Fruit fly (Drosophila melanogaster) whole organism, embryonic: Measurements from ENCODE around the gene Jarid2.

ENCODE experiments used
- CG12071 ChIP-seq: fragments of 200-800 bp; sonication (Bioruptor generic); optimal IDR thresholded peaks from 3 replicates; lab custom pipeline; 2018; ENCODE audit warnings: missing biosample characterization, mild to moderate bottlenecking, missing genetic modification characterization
- CG13775 ChIP-seq: fragments of 200-800 bp; sonication (Bioruptor generic); optimal IDR thresholded peaks from 3 replicates; lab custom pipeline; 2017; ENCODE audit warnings: missing biosample characterization, mild to moderate bottlenecking, missing genetic modification characterization
- CG14441 ChIP-seq: fragments of 200-800 bp; sonication (Bioruptor generic); IDR thresholded peaks from 2 replicates; pipeline ENCODE4 v1.3.6; 2022; ENCODE audit warnings: missing biosample characterization, missing genetic modification characterization
- CG14667 ChIP-seq: fragments of 200-800 bp; sonication (Bioruptor generic); IDR thresholded peaks from 2 replicates; pipeline ENCODE4 v1.3.6; 2022; ENCODE audit warnings: missing biosample characterization, missing genetic modification characterization
- CG14710 ChIP-seq: fragments of 200-800 bp; sonication (Bioruptor generic); optimal IDR thresholded peaks from 3 replicates; lab custom pipeline; 2019; ENCODE audit warnings: missing biosample characterization, mild to moderate bottlenecking, missing genetic modification characterization, moderate library complexity
- CG1529 ChIP-seq: fragments of 200-800 bp; sonication (Bioruptor generic); optimal IDR thresholded peaks from 3 replicates; lab custom pipeline; 2018; ENCODE audit warnings: missing biosample characterization, missing genetic modification characterization
- CG16863 ChIP-seq: fragments of 200-800 bp; sonication (Bioruptor generic); optimal IDR thresholded peaks from 3 replicates; lab custom pipeline; 2016; ENCODE audit warnings: missing biosample characterization, missing genetic modification characterization
- CG18011 ChIP-seq: fragments of 200-800 bp; sonication (Bioruptor generic); optimal IDR thresholded peaks from 2 replicates; lab custom pipeline; 2017; ENCODE audit warnings: missing biosample characterization, missing genetic modification characterization, mild to moderate bottlenecking, moderate library complexity, missing genotype
- CG3407 ChIP-seq: fragments of 200-800 bp; sonication (Bioruptor generic); optimal IDR thresholded peaks from 2 replicates; lab custom pipeline; 2018; ENCODE audit warnings: missing biosample characterization, mild to moderate bottlenecking, missing genetic modification characterization
- CG34224 ChIP-seq: fragments of 200-800 bp; sonication (Bioruptor generic); IDR thresholded peaks from 3 replicates; pipeline ENCODE4 v1.3.6; 2022; ENCODE audit warnings: missing biosample characterization, missing genetic modification characterization; ENCODE audit not compliant: partially characterized antibody
- CG4707 ChIP-seq: fragments of 200-800 bp; sonication (Bioruptor generic); optimal IDR thresholded peaks from 2 replicates; lab custom pipeline; 2018; ENCODE audit warnings: missing biosample characterization, mild to moderate bottlenecking, missing genetic modification characterization, moderate library complexity
- CG4730 ChIP-seq: fragments of 200-800 bp; sonication (Bioruptor generic); IDR thresholded peaks from 2 replicates; pipeline ENCODE4 v1.3.6; 2022; ENCODE audit warnings: missing biosample characterization, missing genetic modification characterization
- CG6689 ChIP-seq: fragments of 200-800 bp; sonication (Bioruptor generic); IDR thresholded peaks from 2 replicates; pipeline ENCODE4 v1.3.6; 2022; ENCODE audit warnings: missing biosample characterization, missing genetic modification characterization
- CG8388 ChIP-seq: fragments of 200-800 bp; sonication (Bioruptor generic); optimal IDR thresholded peaks from 2 replicates; lab custom pipeline; 2019; ENCODE audit warnings: missing biosample characterization, mild to moderate bottlenecking, missing genetic modification characterization, moderate library complexity
- CG9437 ChIP-seq: fragments of 200-800 bp; sonication (Bioruptor generic); optimal IDR thresholded peaks from 2 replicates; lab custom pipeline; 2018; ENCODE audit warnings: missing biosample characterization, mild to moderate bottlenecking, missing genetic modification characterization
- CG9876 ChIP-seq: fragments of 200-800 bp; sonication (Bioruptor generic); optimal IDR thresholded peaks from 2 replicates; lab custom pipeline; 2016; ENCODE audit warnings: missing biosample characterization, missing genetic modification characterization
- CrebB ChIP-seq: fragments of 200-800 bp; sonication (Bioruptor generic); optimal IDR thresholded peaks from 3 replicates; lab custom pipeline; 2018; ENCODE audit warnings: missing biosample characterization, mild to moderate bottlenecking, missing genetic modification characterization
- Dfd ChIP-seq, 2 experiments: fragments of >200 bp; optimal IDR thresholded peaks; 2 replicates each; lab custom pipeline; 2017; ENCODE audit warnings: missing biosample characterization in 2 of 2, missing genetic modification characterization in 2 of 2
- Dip3 ChIP-seq: fragments of 200-800 bp; sonication (Bioruptor generic); optimal IDR thresholded peaks from 3 replicates; lab custom pipeline; 2016; ENCODE audit warnings: missing biosample characterization, missing genetic modification characterization
- Dll ChIP-seq: fragments of 200-800 bp; sonication (Bioruptor generic); IDR thresholded peaks from 4 replicates; pipeline ENCODE4 v1.3.6; 2022; ENCODE audit warnings: missing biosample characterization, missing genetic modification characterization; ENCODE audit not compliant: partially characterized antibody
- Elba2 ChIP-seq: fragments of 200-800 bp; sonication (Bioruptor generic); optimal IDR thresholded peaks from 3 replicates; lab custom pipeline; 2016; ENCODE audit warnings: missing biosample characterization, missing genetic modification characterization
- H15 ChIP-seq: fragments of 200-800 bp; sonication (Bioruptor generic); IDR thresholded peaks from 3 replicates; pipeline ENCODE4 v1.3.6; 2022; ENCODE audit warnings: missing biosample characterization, missing genetic modification characterization
- H2.0 ChIP-seq: fragments of 200-800 bp; sonication (Bioruptor generic); IDR thresholded peaks from 2 replicates; pipeline ENCODE4 v1.3.6; 2022; ENCODE audit warnings: missing biosample characterization, missing genetic modification characterization
- HLH54F ChIP-seq: fragments of 200-800 bp; sonication (Bioruptor generic); optimal IDR thresholded peaks from 3 replicates; lab custom pipeline; 2016; ENCODE audit warnings: missing biosample characterization, missing genetic modification characterization
- MTF-1 ChIP-seq: fragments of 200-800 bp; sonication (Bioruptor generic); optimal IDR thresholded peaks from 2 replicates; lab custom pipeline; 2018; ENCODE audit warnings: missing biosample characterization, mild to moderate bottlenecking, missing genetic modification characterization, borderline replicate concordance
- NC2α ChIP-seq: fragments of 200-800 bp; sonication (Bioruptor generic); optimal IDR thresholded peaks from 2 replicates; lab custom pipeline; 2016; ENCODE audit warnings: missing biosample characterization, missing genetic modification characterization
- Nf-YA ChIP-seq: fragments of 200-800 bp; sonication (Bioruptor generic); IDR thresholded peaks from 2 replicates; pipeline ENCODE4 v1.3.6; 2022; ENCODE audit warnings: missing biosample characterization, missing genetic modification characterization
- Scr ChIP-seq: fragments of 200-800 bp; sonication (Bioruptor generic); IDR thresholded peaks from 2 replicates; pipeline ENCODE4 v1.3.6; 2022; ENCODE audit warnings: missing biosample characterization, missing genetic modification characterization; ENCODE audit not compliant: partially characterized antibody
- Sox100B ChIP-seq: fragments of 200-800 bp; sonication (Bioruptor generic); optimal IDR thresholded peaks from 3 replicates; lab custom pipeline; 2018; ENCODE audit warnings: missing biosample characterization, mild to moderate bottlenecking, missing genetic modification characterization
- Sry-δ ChIP-seq: fragments of 200-800 bp; sonication (Bioruptor generic); optimal IDR thresholded peaks from 2 replicates; lab custom pipeline; 2016; ENCODE audit warnings: missing biosample characterization, missing genetic modification characterization
- TFAM ChIP-seq: fragments of 200-800 bp; sonication (Bioruptor generic); optimal IDR thresholded peaks from 2 replicates; lab custom pipeline; 2017; ENCODE audit warnings: missing biosample characterization, missing genetic modification characterization, inconsistent platforms
- Tbp ChIP-seq: fragments of >200 bp; optimal IDR thresholded peaks from 2 replicates; lab custom pipeline; 2018; ENCODE audit warnings: missing biosample characterization, missing genetic modification characterization
- al ChIP-seq: fragments of 200-800 bp; sonication (Bioruptor generic); IDR thresholded peaks from 2 replicates; pipeline ENCODE4 v1.3.6; 2022; ENCODE audit warnings: missing biosample characterization, missing genetic modification characterization
- aop ChIP-seq: fragments of 200-800 bp; sonication (Bioruptor generic); IDR thresholded peaks from 2 replicates; pipeline ENCODE4 v1.3.6; 2022; ENCODE audit warnings: missing biosample characterization, missing genetic modification characterization
- az2 ChIP-seq: fragments of 200-800 bp; sonication (Bioruptor generic); optimal IDR thresholded peaks from 3 replicates; lab custom pipeline; 2016; ENCODE audit warnings: missing biosample characterization, missing genetic modification characterization
- bab2 ChIP-seq: fragments of 200-800 bp; sonication (Bioruptor generic); optimal IDR thresholded peaks from 2 replicates; lab custom pipeline; 2016; ENCODE audit warnings: missing biosample characterization, missing genetic modification characterization
- chif ChIP-seq, 2 experiments: fragments of 200-800 bp; sonication (Bioruptor generic); optimal IDR thresholded peaks; 3 replicates each; lab custom pipeline; 2016; ENCODE audit warnings: missing biosample characterization in 2 of 2, missing genetic modification characterization in 2 of 2
- chn ChIP-seq: fragments of 200-800 bp; sonication (Bioruptor generic); optimal IDR thresholded peaks from 2 replicates; lab custom pipeline; 2016; ENCODE audit warnings: missing biosample characterization, missing genetic modification characterization
- esg ChIP-seq: fragments of 200-800 bp; sonication (Bioruptor generic); conservative IDR thresholded peaks from 2 replicates; pipeline ENCODE4 v1.3.6; 2022; ENCODE audit warnings: missing biosample characterization, missing genetic modification characterization
- fu2 ChIP-seq: fragments of 200-800 bp; sonication (Bioruptor generic); optimal IDR thresholded peaks from 2 replicates; lab custom pipeline; 2016; ENCODE audit warnings: missing biosample characterization, missing genetic modification characterization
- h ChIP-seq: fragments of >200 bp; optimal IDR thresholded peaks from 2 replicates; lab custom pipeline; 2017
- inv ChIP-seq: fragments of 200-800 bp; sonication (Bioruptor generic); IDR thresholded peaks from 2 replicates; pipeline ENCODE4 v1.3.6; 2022; ENCODE audit warnings: missing biosample characterization, missing genetic modification characterization; ENCODE audit not compliant: partially characterized antibody
- kay ChIP-seq: fragments of 200-800 bp; sonication (Bioruptor generic); optimal IDR thresholded peaks from 2 replicates; lab custom pipeline; 2016; ENCODE audit warnings: missing biosample characterization, missing genetic modification characterization
- kni ChIP-seq: fragments of 200-800 bp; sonication (Bioruptor generic); optimal IDR thresholded peaks from 3 replicates; lab custom pipeline; 2017; ENCODE audit warnings: mild to moderate bottlenecking, missing biosample characterization, missing genetic modification reagents, missing genetic modification characterization
- luna ChIP-seq: fragments of 200-800 bp; sonication (Bioruptor generic); optimal IDR thresholded peaks from 2 replicates; lab custom pipeline; 2016; ENCODE audit warnings: missing biosample characterization, missing genetic modification characterization
- nerfin-2 ChIP-seq: fragments of 200-800 bp; sonication (Bioruptor generic); IDR thresholded peaks from 2 replicates; pipeline ENCODE4 v1.3.6; 2022; ENCODE audit warnings: missing biosample characterization, missing genetic modification characterization; ENCODE audit not compliant: partially characterized antibody
- nom ChIP-seq: fragments of 200-800 bp; sonication (Bioruptor generic); optimal IDR thresholded peaks from 2 replicates; lab custom pipeline; 2017; ENCODE audit warnings: missing biosample characterization, missing genetic modification characterization, mild to moderate bottlenecking, moderate library complexity, missing genetic modification reagents
- sc ChIP-seq, 3 experiments: fragments of >200 bp in 2 of 3; fragments of 200-800 bp in 1 of 3; sonication (Bioruptor generic) in 1 of 3; optimal IDR thresholded peaks; 2 replicates in 2 of 3; 3 replicates in 1 of 3; lab custom pipeline; 2017; ENCODE audit warnings: mild to moderate bottlenecking in 1 of 3, missing biosample characterization in 1 of 3, missing genetic modification characterization in 1 of 3, missing genetic modification reagents in 1 of 3
- slbo ChIP-seq: fragments of 200-800 bp; sonication (Bioruptor generic); IDR thresholded peaks from 2 replicates; pipeline ENCODE4 v1.3.6; 2022; ENCODE audit warnings: missing biosample characterization, missing genetic modification characterization
- ttk ChIP-seq: fragments of 200-800 bp; sonication (Bioruptor generic); IDR thresholded peaks from 2 replicates; pipeline ENCODE4 v2.1.2; 2022; ENCODE audit warnings: missing biosample characterization, missing genetic modification characterization

Jarid2 gene

DNA sequence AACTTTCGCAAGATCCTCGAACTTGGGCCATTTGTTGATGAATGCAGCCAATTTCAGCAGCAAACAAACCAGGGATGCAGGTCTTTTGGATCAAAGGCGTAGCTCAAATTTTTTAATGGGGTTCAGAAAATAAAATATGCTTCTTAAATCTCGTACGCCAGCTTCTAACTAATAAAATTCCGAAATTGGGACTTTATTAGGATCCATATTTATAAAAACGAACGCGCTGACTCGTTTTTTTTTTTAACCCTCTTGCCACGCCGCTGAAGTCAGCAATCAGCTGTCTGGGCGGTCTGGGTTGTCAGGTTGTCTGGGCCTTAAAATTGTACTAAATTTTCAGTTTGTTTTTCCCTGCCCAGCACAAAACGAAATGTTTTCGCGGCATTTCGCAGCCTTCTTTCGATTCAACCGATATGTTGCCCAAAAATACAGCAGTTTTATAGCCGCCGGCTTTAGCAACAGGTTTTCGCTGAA is 19.2 kb upstream of the Jarid2 start, which contains the start of gene CG3437 (continued):
- peak; percentile 99 for TF ChIP-seq esg (GFP tag; lab: Robert Waterston, UW)
- peak; percentile 99 for TF ChIP-seq CG6689 (GFP tag; lab: Robert Waterston, UW)
- peak; percentile 98 for TF ChIP-seq CG14710 (tag; lab: Kevin White, UChicago)
- peak; percentile 53 for TF ChIP-seq Elba2 (GFP tag; lab: Kevin White, UChicago)
- peak; percentile 100 for TF ChIP-seq H15 (GFP tag; lab: Robert Waterston, UW)
- TF ChIP-seq CG16863 (GFP tag; lab: Kevin White, UChicago) = peak; percentile 99
- TF ChIP-seq aop (GFP tag; lab: Robert Waterston, UW) = peak; percentile 96
- peak; percentile 98 for TF ChIP-seq CG13775 (GFP tag; lab: Kevin White, UChicago)
- TF ChIP-seq CG3407 (GFP tag; lab: Kevin White, UChicago) = peak; percentile 97
- TF ChIP-seq luna (GFP tag; lab: Kevin White, UChicago) = peak; percentile 90
- TF ChIP-seq chn = peak; percentile 99
- TF ChIP-seq H2.0 (GFP tag; lab: Robert Waterston, UW) = peak; percentile 99
- peak; percentile 29; the same call in 1 of the 2 replicates for TF ChIP-seq Scr
- peak; percentile 99 for TF ChIP-seq CG14667
- TF ChIP-seq inv (GFP tag; lab: Robert Waterston, UW) = 0 out of 2 replicates have a peak, but pooled peaks have one; percentile 21
- peak; percentile 97 for TF ChIP-seq MTF-1 (GFP tag; lab: Kevin White, UChicago)
- TF ChIP-seq az2 = peak; percentile 99
- TF ChIP-seq h (lab: Kevin White, UChicago) = no peak
- TF ChIP-seq chif (GFP tag; optimal IDR thresholded peaks at IDR 0.05; lab: Kevin White, UChicago) = peak; percentile 97 to 99
- TF ChIP-seq bab2 (GFP tag; lab: Kevin White, UChicago) = peak; percentile 99
- TF ChIP-seq Sry-δ = peak; percentile 78
- TF ChIP-seq CG18011 = peak; percentile 93
- peak; percentile 91 for TF ChIP-seq CG9437 (GFP tag; lab: Kevin White, UChicago)
- peak; percentile 99 for TF ChIP-seq nom
- TF ChIP-seq ttk (GFP tag; lab: Robert Waterston, UW) = peak; percentile 99
- TF ChIP-seq Dip3 (GFP tag; lab: Kevin White, UChicago) = peak; percentile 99
- TF ChIP-seq kni (GFP tag; lab: Kevin White, UChicago) = peak; percentile 97
- TF ChIP-seq slbo = peak; percentile 99
- peak; percentile 95 for TF ChIP-seq CG4707 (GFP tag; lab: Kevin White, UChicago)
- peak; percentile 97 for TF ChIP-seq CG9876 (GFP tag; lab: Kevin White, UChicago)
- TF ChIP-seq Dfd (GFP tag; optimal IDR thresholded peaks at IDR 0.05; lab: Kevin White, UChicago) = no peak
- peak; percentile 94 for TF ChIP-seq TFAM (GFP tag; lab: Kevin White, UChicago)
- TF ChIP-seq CG4730 (GFP tag; lab: Robert Waterston, UW) = peak; percentile 99
- peak; percentile 99 for TF ChIP-seq CG12071 (GFP tag; lab: Kevin White, UChicago)
- TF ChIP-seq CG14441 (GFP tag; lab: Robert Waterston, UW) = peak; percentile 100
- peak; percentile 88 for TF ChIP-seq kay
- TF ChIP-seq sc (optimal IDR thresholded peaks at IDR 0.05; lab: Kevin White, UChicago) = no peak
- TF ChIP-seq sc (GFP tag; optimal IDR thresholded peaks at IDR 0.05; lab: Kevin White, UChicago) = peak; percentile 96
- TF ChIP-seq HLH54F (GFP tag; lab: Kevin White, UChicago) = peak; percentile 99
- TF ChIP-seq al = peak; percentile 99
- peak; percentile 39; the same call in 1 of the 3 replicates for TF ChIP-seq CG34224 (GFP tag; lab: Robert Waterston, UW)
- peak; percentile 97 for TF ChIP-seq NC2α (GFP tag; lab: Kevin White, UChicago)
- TF ChIP-seq Sox100B (GFP tag; lab: Kevin White, UChicago) = peak; percentile 96
- TF ChIP-seq fu2 = peak; percentile 98
- peak; percentile 97 for TF ChIP-seq CG1529 (GFP tag; lab: Kevin White, UChicago)
- peak; percentile 97 for TF ChIP-seq CG8388
- TF ChIP-seq nerfin-2 = no peak
- no peak for TF ChIP-seq Tbp (GFP tag; lab: Kevin White, UChicago)
- peak; percentile 61; the same call in 3 of the 4 replicates for TF ChIP-seq Dll
- TF ChIP-seq Nf-YA = peak; percentile 98
- peak; percentile 98 for TF ChIP-seq CrebB (tag; lab: Kevin White, UChicago)
